Fruit fly (Drosophila melanogaster) whole organism, embryonic: ENCODE results near the gene CG3598.

ENCODE experiments used
- Adf1 ChIP-seq: fragments of 200-800 bp; sonication (Bioruptor generic); IDR thresholded peaks from 2 replicates; pipeline ENCODE4 v1.3.6; 2022; ENCODE audit warnings: missing biosample characterization, missing genetic modification characterization
- Atf3 ChIP-seq: fragments of 200-800 bp; sonication (Bioruptor generic); optimal IDR thresholded peaks from 3 replicates; lab custom pipeline; 2016; ENCODE audit warnings: missing biosample characterization, missing genetic modification characterization
- B-H1 ChIP-seq: fragments of 200-800 bp; sonication (Bioruptor generic); IDR thresholded peaks from 3 replicates; pipeline ENCODE4 v1.3.6; 2022; ENCODE audit warnings: missing biosample characterization, missing genetic modification characterization
- Blimp-1 ChIP-seq: fragments of 200-800 bp; sonication (Bioruptor generic); optimal IDR thresholded peaks from 3 replicates; lab custom pipeline; 2018; ENCODE audit warnings: missing biosample characterization, missing genetic modification characterization, mild to moderate bottlenecking, moderate library complexity, missing genetic modification reagents
- CG10565 ChIP-seq: fragments of 200-800 bp; sonication (Bioruptor generic); optimal IDR thresholded peaks from 3 replicates; lab custom pipeline; 2016; ENCODE audit warnings: missing biosample characterization, mild to moderate bottlenecking, missing genetic modification characterization
- CG11456 ChIP-seq: fragments of 200-800 bp; sonication (Bioruptor generic); IDR thresholded peaks from 3 replicates; pipeline ENCODE4 v1.3.6; 2022; ENCODE audit warnings: missing biosample characterization, missing genetic modification characterization
- CG11504 ChIP-seq: fragments of 200-800 bp; sonication (Bioruptor generic); optimal IDR thresholded peaks from 3 replicates; lab custom pipeline; 2019; ENCODE audit warnings: missing biosample characterization, mild to moderate bottlenecking, missing genetic modification characterization, moderate library complexity
- CG11696 ChIP-seq: fragments of 200-800 bp; sonication (Bioruptor generic); IDR thresholded peaks from 2 replicates; pipeline ENCODE4 v1.3.6; 2022; ENCODE audit warnings: missing biosample characterization, missing genetic modification characterization
- CG12219 ChIP-seq: fragments of 200-800 bp; sonication (Bioruptor generic); optimal IDR thresholded peaks from 3 replicates; lab custom pipeline; 2018; ENCODE audit warnings: missing biosample characterization, mild to moderate bottlenecking, missing genetic modification characterization
- CG12236 ChIP-seq: fragments of 200-800 bp; sonication (Bioruptor generic); optimal IDR thresholded peaks from 2 replicates; lab custom pipeline; 2016; ENCODE audit warnings: missing biosample characterization, missing genetic modification characterization
- CG12299 ChIP-seq: fragments of 200-800 bp; sonication (Bioruptor generic); optimal IDR thresholded peaks from 2 replicates; lab custom pipeline; 2018; ENCODE audit warnings: missing biosample characterization, mild to moderate bottlenecking, missing genetic modification characterization
- CG12744 ChIP-seq: fragments of 200-800 bp; sonication (Bioruptor generic); optimal IDR thresholded peaks from 2 replicates; lab custom pipeline; 2016; ENCODE audit warnings: missing biosample characterization, missing genetic modification characterization
- CG12942 ChIP-seq: fragments of 200-800 bp; sonication (Bioruptor generic); optimal IDR thresholded peaks from 3 replicates; lab custom pipeline; 2016; ENCODE audit warnings: missing biosample characterization, missing genetic modification characterization
- CG1529 ChIP-seq: fragments of 200-800 bp; sonication (Bioruptor generic); optimal IDR thresholded peaks from 3 replicates; lab custom pipeline; 2018; ENCODE audit warnings: missing biosample characterization, missing genetic modification characterization
- CG16779 ChIP-seq: fragments of 200-800 bp; sonication (Bioruptor generic); IDR thresholded peaks from 2 replicates; pipeline ENCODE4 v1.3.6; 2022; ENCODE audit warnings: missing biosample characterization, missing genetic modification characterization
- CG18599 ChIP-seq: fragments of 200-800 bp; sonication (Bioruptor generic); optimal IDR thresholded peaks from 3 replicates; lab custom pipeline; 2017; ENCODE audit warnings: missing biosample characterization, missing genetic modification characterization, mild to moderate bottlenecking, moderate library complexity, missing genetic modification reagents
- CG2129 ChIP-seq: fragments of 200-800 bp; sonication (Bioruptor generic); IDR thresholded peaks from 2 replicates; pipeline ENCODE4 v1.3.6; 2022; ENCODE audit warnings: missing biosample characterization, missing genetic modification characterization; ENCODE audit not compliant: partially characterized antibody
- CG33557 ChIP-seq: fragments of 200-800 bp; sonication (Bioruptor generic); optimal IDR thresholded peaks from 2 replicates; lab custom pipeline; 2019; ENCODE audit warnings: missing biosample characterization, mild to moderate bottlenecking, missing genetic modification characterization, moderate library complexity
- CG42726 ChIP-seq: fragments of 200-800 bp; sonication (Bioruptor generic); IDR thresholded peaks from 2 replicates; pipeline ENCODE4 v1.3.6; 2022; ENCODE audit warnings: missing biosample characterization, missing genetic modification characterization; ENCODE audit not compliant: partially characterized antibody
- CG4328 ChIP-seq: fragments of 200-800 bp; sonication (Bioruptor generic); optimal IDR thresholded peaks from 3 replicates; lab custom pipeline; 2017; ENCODE audit warnings: missing biosample characterization, missing genetic modification reagents, missing genetic modification characterization
- CG4854 ChIP-seq: fragments of 200-800 bp; sonication (Bioruptor generic); optimal IDR thresholded peaks from 2 replicates; lab custom pipeline; 2016; ENCODE audit warnings: missing biosample characterization, missing genetic modification characterization, inconsistent platforms
- CG6272 ChIP-seq: fragments of 200-800 bp; sonication (Bioruptor generic); IDR thresholded peaks from 2 replicates; pipeline ENCODE4 v1.3.6; 2022; ENCODE audit warnings: missing biosample characterization, missing genetic modification characterization
- CG6791 ChIP-seq: fragments of 200-800 bp; sonication (Bioruptor generic); IDR thresholded peaks from 3 replicates; pipeline ENCODE4 v1.3.6; 2022; ENCODE audit warnings: missing biosample characterization, missing genetic modification characterization; ENCODE audit not compliant: partially characterized antibody
- CG7745 ChIP-seq: fragments of 200-800 bp; sonication (Bioruptor generic); optimal IDR thresholded peaks from 2 replicates; lab custom pipeline; 2018; ENCODE audit warnings: missing biosample characterization, mild to moderate bottlenecking, missing genetic modification characterization, moderate library complexity
- CG8089 ChIP-seq: fragments of 200-800 bp; sonication (Bioruptor generic); optimal IDR thresholded peaks from 3 replicates; lab custom pipeline; 2016; ENCODE audit warnings: missing biosample characterization, missing genetic modification characterization
- CTCF ChIP-seq: fragments of 200-800 bp; sonication (Bioruptor generic); optimal IDR thresholded peaks from 2 replicates; lab custom pipeline; 2017; ENCODE audit warnings: missing biosample characterization, mild to moderate bottlenecking, missing genetic modification characterization, moderate library complexity
- Doc2 ChIP-seq: fragments of 200-800 bp; sonication (Bioruptor generic); IDR thresholded peaks from 2 replicates; pipeline ENCODE4 v1.3.6; 2022; ENCODE audit warnings: missing biosample characterization, missing genetic modification characterization
- HLH4C ChIP-seq: fragments of 200-800 bp; sonication (Bioruptor generic); IDR thresholded peaks from 3 replicates; pipeline ENCODE4 v1.3.6; 2022; ENCODE audit warnings: missing biosample characterization, missing genetic modification characterization; ENCODE audit not compliant: partially characterized antibody
- HmgZ ChIP-seq: fragments of 200-800 bp; sonication (Bioruptor generic); optimal IDR thresholded peaks from 2 replicates; lab custom pipeline; 2018; ENCODE audit warnings: missing biosample characterization, mild to moderate bottlenecking, missing genetic modification characterization
- Hmx ChIP-seq: fragments of 200-800 bp; sonication (Bioruptor generic); optimal IDR thresholded peaks from 2 replicates; lab custom pipeline; 2016; ENCODE audit warnings: missing biosample characterization, missing genetic modification characterization
- Hr3 ChIP-seq: fragments of 200-800 bp; sonication (Bioruptor generic); optimal IDR thresholded peaks from 3 replicates; lab custom pipeline; 2016; ENCODE audit warnings: missing biosample characterization, missing genetic modification characterization
- Hr51 ChIP-seq, 2 experiments: fragments of 200-800 bp; sonication (Bioruptor generic); optimal IDR thresholded peaks; 2 replicates in 1 of 2; 3 replicates in 1 of 2; lab custom pipeline; 2016 to 2018; ENCODE audit warnings: missing biosample characterization in 2 of 2, missing genetic modification characterization in 2 of 2, mild to moderate bottlenecking in 1 of 2, moderate library complexity in 1 of 2
- NFAT ChIP-seq: fragments of 200-800 bp; sonication (Bioruptor generic); IDR thresholded peaks from 2 replicates; pipeline ENCODE4 v1.3.6; 2022; ENCODE audit warnings: missing biosample characterization, missing genetic modification characterization
- Nf-YC ChIP-seq: fragments of 200-800 bp; optimal IDR thresholded peaks from 3 replicates; lab custom pipeline; 2019; ENCODE audit warnings: missing biosample characterization, mild to moderate bottlenecking, missing genetic modification characterization, moderate library complexity
- Ptx1 ChIP-seq: fragments of 200-800 bp; sonication (Bioruptor generic); IDR thresholded peaks from 2 replicates; pipeline ENCODE4 v1.3.6; 2022; ENCODE audit warnings: missing biosample characterization, missing genetic modification characterization
- Side ChIP-seq: fragments of 200-800 bp; sonication (Bioruptor generic); optimal IDR thresholded peaks from 2 replicates; lab custom pipeline; 2016; ENCODE audit warnings: missing biosample characterization, missing genetic modification characterization
- az2 ChIP-seq: fragments of 200-800 bp; sonication (Bioruptor generic); optimal IDR thresholded peaks from 3 replicates; lab custom pipeline; 2016; ENCODE audit warnings: missing biosample characterization, missing genetic modification characterization
- chm ChIP-seq: fragments of 200-800 bp; sonication (Bioruptor generic); IDR thresholded peaks from 2 replicates; pipeline ENCODE4 v1.3.6; 2022; ENCODE audit warnings: missing biosample characterization, missing genetic modification characterization
- crc ChIP-seq: fragments of 200-800 bp; sonication (Bioruptor generic); optimal IDR thresholded peaks from 2 replicates; lab custom pipeline; 2016; ENCODE audit warnings: missing biosample characterization, missing genetic modification characterization
- eyg ChIP-seq: fragments of 200-800 bp; sonication (Bioruptor generic); optimal IDR thresholded peaks from 3 replicates; lab custom pipeline; 2016; ENCODE audit warnings: missing biosample characterization, missing genetic modification characterization
- fd64A ChIP-seq: fragments of 200-800 bp; sonication (Bioruptor generic); optimal IDR thresholded peaks from 3 replicates; lab custom pipeline; 2018; ENCODE audit warnings: missing biosample characterization, mild to moderate bottlenecking, missing genetic modification characterization
- fu2 ChIP-seq: fragments of 200-800 bp; sonication (Bioruptor generic); optimal IDR thresholded peaks from 2 replicates; lab custom pipeline; 2016; ENCODE audit warnings: missing biosample characterization, missing genetic modification characterization
- grn ChIP-seq: fragments of 200-800 bp; sonication (Bioruptor generic); optimal IDR thresholded peaks from 3 replicates; lab custom pipeline; 2017; ENCODE audit warnings: missing biosample characterization, missing genetic modification characterization
- h ChIP-seq: fragments of >200 bp; optimal IDR thresholded peaks from 2 replicates; lab custom pipeline; 2017
- odd ChIP-seq: fragments of 200-800 bp; sonication (Bioruptor generic); optimal IDR thresholded peaks from 2 replicates; lab custom pipeline; 2017; ENCODE audit warnings: missing biosample characterization, mild to moderate bottlenecking, missing genetic modification characterization
- onecut ChIP-seq: fragments of 200-800 bp; sonication (Bioruptor generic); IDR thresholded peaks from 2 replicates; pipeline ENCODE4 v1.3.6; 2022; ENCODE audit warnings: missing biosample characterization, missing genetic modification characterization
- org-1 ChIP-seq: fragments of 200-800 bp; sonication (Bioruptor generic); optimal IDR thresholded peaks from 2 replicates; lab custom pipeline; 2017; ENCODE audit warnings: missing biosample characterization, missing genetic modification characterization
- pb ChIP-seq: fragments of 200-800 bp; sonication (Bioruptor generic); optimal IDR thresholded peaks from 3 replicates; lab custom pipeline; 2016; ENCODE audit warnings: missing biosample characterization, missing genetic modification characterization
- ranshi ChIP-seq: fragments of 200-800 bp; sonication (Bioruptor generic); IDR thresholded peaks from 2 replicates; pipeline ENCODE4 v1.3.6; 2022; ENCODE audit warnings: missing biosample characterization, missing genetic modification characterization
- run ChIP-seq: fragments of 200-800 bp; sonication (Bioruptor generic); optimal IDR thresholded peaks from 3 replicates; lab custom pipeline; 2018; ENCODE audit warnings: missing biosample characterization, mild to moderate bottlenecking, missing genetic modification characterization
- sens ChIP-seq: fragments of 200-800 bp; sonication (Bioruptor generic); peaks from one replicate; lab custom pipeline; 2016; ENCODE audit warnings: missing biosample characterization, missing genetic modification characterization
- tin ChIP-seq: fragments of 200-800 bp; sonication (Bioruptor generic); optimal IDR thresholded peaks from 3 replicates; lab custom pipeline; 2016; ENCODE audit warnings: missing biosample characterization, missing genetic modification characterization
- usp ChIP-seq: fragments of >200 bp; optimal IDR thresholded peaks from 2 replicates; lab custom pipeline; 2017; ENCODE audit warnings: missing biosample characterization, missing genetic modification characterization
- zfh1 ChIP-seq: fragments of 200-800 bp; sonication (Bioruptor generic); IDR thresholded peaks from 3 replicates; pipeline ENCODE4 v1.3.6; 2022; ENCODE audit warnings: missing biosample characterization, missing genetic modification characterization

The CG3598 gene

DNA sequence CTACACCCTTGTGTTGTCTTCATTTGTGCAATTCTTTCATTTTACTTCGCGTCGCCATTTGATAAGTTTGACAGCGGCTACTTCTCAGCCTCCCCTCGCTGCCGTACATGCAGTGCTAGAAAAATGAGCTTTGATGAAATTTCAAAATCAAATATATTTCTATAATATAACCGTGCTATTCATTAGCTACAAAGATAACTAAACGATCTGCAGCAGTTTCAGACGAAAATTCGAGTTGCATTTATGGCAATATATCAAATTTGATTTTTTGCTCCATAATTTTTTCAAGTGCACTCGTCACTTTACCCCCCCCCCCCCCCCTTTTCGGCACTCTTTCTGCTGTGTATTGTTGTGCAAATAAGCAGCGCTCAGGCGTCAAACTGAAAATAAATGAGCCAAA lies 24.2 kb upstream of the CG3598 start (continued):
- no peak for TF ChIP-seq CG6272 (GFP tag; lab: Robert Waterston, UW)
- TF ChIP-seq Nf-YC (tag; lab: Kevin White, UChicago): no peak
- no peak for TF ChIP-seq CG8089 (GFP tag; lab: Kevin White, UChicago)
- no peak for TF ChIP-seq Atf3
- TF ChIP-seq az2 (GFP tag; lab: Kevin White, UChicago): no peak
- no peak for TF ChIP-seq grn (GFP tag; lab: Kevin White, UChicago)
- no peak for TF ChIP-seq usp
- no peak for TF ChIP-seq CG7745 (tag; lab: Kevin White, UChicago)
- TF ChIP-seq run (tag; lab: Kevin White, UChicago): no peak
- no peak for TF ChIP-seq crc (GFP tag; lab: Kevin White, UChicago)
- TF ChIP-seq Blimp-1: peak; percentile 21
- TF ChIP-seq chm: no peak
- TF ChIP-seq CG12299 (tag; lab: Kevin White, UChicago): no peak
- TF ChIP-seq CG6791 (GFP tag; lab: Robert Waterston, UW): no peak
- no peak for TF ChIP-seq org-1 (GFP tag; lab: Kevin White, UChicago)
- 0 out of 2 replicates have a peak, but pooled peaks have one; percentile 22 for TF ChIP-seq Ptx1 (GFP tag; lab: Robert Waterston, UW)
- no peak for TF ChIP-seq Adf1 (GFP tag; lab: Robert Waterston, UW)
- TF ChIP-seq CG12219: no peak
- no peak for TF ChIP-seq eyg
- TF ChIP-seq pb (GFP tag; lab: Kevin White, UChicago): no peak
- no peak for TF ChIP-seq CG33557 (GFP tag; lab: Kevin White, UChicago)
- no peak for TF ChIP-seq h (lab: Kevin White, UChicago)
- no peak for TF ChIP-seq Side (GFP tag; lab: Kevin White, UChicago)
- TF ChIP-seq HLH4C (GFP tag; lab: Robert Waterston, UW): no peak
- TF ChIP-seq HmgZ (tag; lab: Kevin White, UChicago): no peak
- no peak for TF ChIP-seq CG4854 (GFP tag; lab: Kevin White, UChicago)
- no peak for TF ChIP-seq CG12744 (GFP tag; lab: Kevin White, UChicago)
- no peak for TF ChIP-seq tin (GFP tag; lab: Kevin White, UChicago)
- no peak for TF ChIP-seq CG11456
- no peak for TF ChIP-seq CG10565 (GFP tag; lab: Kevin White, UChicago)
- no peak for TF ChIP-seq fu2 (GFP tag; lab: Kevin White, UChicago)
- TF ChIP-seq Hr3: no peak
- TF ChIP-seq CG12942: no peak
- no peak for TF ChIP-seq CG42726 (GFP tag; lab: Robert Waterston, UW)
- TF ChIP-seq CTCF: no peak
- TF ChIP-seq CG1529: no peak
- no peak for TF ChIP-seq CG12236
- peak; percentile 45 for TF ChIP-seq CG18599 (GFP tag; lab: Kevin White, UChicago)
- peak; percentile 46 for TF ChIP-seq CG11504 (tag; lab: Kevin White, UChicago)
- no peak for TF ChIP-seq ranshi (GFP tag; lab: Robert Waterston, UW)
- no peak for TF ChIP-seq sens (GFP tag; lab: Kevin White, UChicago)
- TF ChIP-seq B-H1: no peak
- no peak for TF ChIP-seq Hmx (GFP tag; lab: Kevin White, UChicago)
- no peak for TF ChIP-seq NFAT (GFP tag; lab: Robert Waterston, UW)
- TF ChIP-seq onecut (GFP tag; lab: Robert Waterston, UW): no peak
- TF ChIP-seq Hr51 (GFP tag; optimal IDR thresholded peaks at IDR 0.05; lab: Kevin White, UChicago): peak in 1 of 2 experiments; percentile 17
- TF ChIP-seq CG11696: no peak
- no peak for TF ChIP-seq CG4328 (GFP tag; lab: Kevin White, UChicago)
- TF ChIP-seq fd64A (GFP tag; lab: Kevin White, UChicago): no peak
- TF ChIP-seq Doc2 (GFP tag; lab: Robert Waterston, UW): no peak
- no peak for TF ChIP-seq zfh1 (GFP tag; lab: Robert Waterston, UW)
- TF ChIP-seq CG2129: no peak
- no peak for TF ChIP-seq CG16779 (GFP tag; lab: Robert Waterston, UW)
- TF ChIP-seq odd (GFP tag; lab: Kevin White, UChicago): no peak
